Fruit fly (Drosophila melanogaster) whole organism, embryonic: ENCODE data around the gene CG42866.

ENCODE experiments used
- Abd-B ChIP-seq: fragments of 200-800 bp; sonication (Bioruptor generic); optimal IDR thresholded peaks from 2 replicates; lab custom pipeline; 2018; ENCODE audit warnings: missing biosample characterization, mild to moderate bottlenecking, missing genetic modification characterization, moderate library complexity
- Adf1 ChIP-seq: fragments of 200-800 bp; sonication (Bioruptor generic); IDR thresholded peaks from 2 replicates; pipeline ENCODE4 v1.3.6; 2022; ENCODE audit warnings: missing biosample characterization, missing genetic modification characterization
- Awh ChIP-seq: fragments of 200-800 bp; sonication (Bioruptor generic); IDR thresholded peaks from 2 replicates; pipeline ENCODE4, ENCODE4 v1.3.6; 2022; ENCODE audit warnings: missing biosample characterization, missing genetic modification characterization
- B-H2 ChIP-seq: fragments of 200-800 bp; sonication (Bioruptor generic); optimal IDR thresholded peaks from 2 replicates; lab custom pipeline; 2018; ENCODE audit warnings: missing biosample characterization, mild to moderate bottlenecking, missing genetic modification characterization
- CG1024 ChIP-seq: fragments of 200-800 bp; sonication (Bioruptor generic); IDR thresholded peaks from 2 replicates; pipeline ENCODE4 v1.3.6; 2022; ENCODE audit warnings: missing biosample characterization, missing genetic modification characterization
- CG10267 ChIP-seq: fragments of 200-800 bp; sonication (Bioruptor generic); optimal IDR thresholded peaks from 2 replicates; lab custom pipeline; 2018; ENCODE audit warnings: missing biosample characterization, mild to moderate bottlenecking, missing genetic modification characterization, moderate library complexity
- CG10462 ChIP-seq: fragments of 200-800 bp; sonication (Bioruptor generic); optimal IDR thresholded peaks from 2 replicates; lab custom pipeline; 2016; ENCODE audit warnings: missing biosample characterization, missing genetic modification characterization
- CG11696 ChIP-seq: fragments of 200-800 bp; sonication (Bioruptor generic); IDR thresholded peaks from 2 replicates; pipeline ENCODE4 v1.3.6; 2022; ENCODE audit warnings: missing biosample characterization, missing genetic modification characterization
- CG13287 ChIP-seq: fragments of 200-800 bp; sonication (Bioruptor generic); IDR thresholded peaks from 2 replicates; pipeline ENCODE4 v1.3.6; 2022; ENCODE audit warnings: missing biosample characterization, missing genetic modification characterization; ENCODE audit not compliant: partially characterized antibody
- CG14860 ChIP-seq: fragments of 200-800 bp; sonication (Bioruptor generic); IDR thresholded peaks from 3 replicates; pipeline ENCODE4 v1.3.6; 2022; ENCODE audit warnings: missing biosample characterization, missing genetic modification characterization; ENCODE audit not compliant: partially characterized antibody
- CG17359 ChIP-seq: fragments of 200-800 bp; sonication (Bioruptor generic); optimal IDR thresholded peaks from 3 replicates; lab custom pipeline; 2018; ENCODE audit warnings: missing biosample characterization, mild to moderate bottlenecking, missing genetic modification characterization, moderate library complexity
- CG17612 ChIP-seq: fragments of 200-800 bp; sonication (Bioruptor generic); IDR thresholded peaks from 2 replicates; pipeline ENCODE4 v1.3.6; 2022; ENCODE audit warnings: missing biosample characterization, missing genetic modification characterization
- CG32767 ChIP-seq: fragments of 200-800 bp; sonication (Bioruptor generic); IDR thresholded peaks from 2 replicates; pipeline ENCODE4 v1.3.6; 2022; ENCODE audit warnings: missing biosample characterization, missing genetic modification characterization
- CG34376 ChIP-seq: fragments of 200-800 bp; sonication (Bioruptor generic); optimal IDR thresholded peaks from 2 replicates; lab custom pipeline; 2018; ENCODE audit warnings: missing biosample characterization, mild to moderate bottlenecking, missing genetic modification characterization
- CG34422 ChIP-seq: fragments of 200-800 bp; sonication (Bioruptor generic); IDR thresholded peaks from 3 replicates; pipeline ENCODE4 v1.3.6; 2022; ENCODE audit warnings: missing biosample characterization, missing genetic modification characterization
- CG3838 ChIP-seq: fragments of 200-800 bp; sonication (Bioruptor generic); optimal IDR thresholded peaks from 3 replicates; lab custom pipeline; 2016; ENCODE audit warnings: missing biosample characterization, missing genetic modification characterization
- CG3995 ChIP-seq: fragments of 200-800 bp; sonication (Bioruptor generic); optimal IDR thresholded peaks from 3 replicates; lab custom pipeline; 2016; ENCODE audit warnings: missing biosample characterization, missing genetic modification characterization
- CG4282 ChIP-seq: fragments of 200-800 bp; sonication (Bioruptor generic); optimal IDR thresholded peaks from 2 replicates; lab custom pipeline; 2016; ENCODE audit warnings: missing biosample characterization, missing genetic modification characterization
- CG4617 ChIP-seq: fragments of 200-800 bp; sonication (Bioruptor generic); optimal IDR thresholded peaks from 3 replicates; lab custom pipeline; 2016; ENCODE audit warnings: missing biosample characterization, missing genetic modification characterization, borderline replicate concordance
- CG5953 ChIP-seq: fragments of 200-800 bp; sonication (Bioruptor generic); IDR thresholded peaks from 2 replicates; pipeline ENCODE4 v1.3.6; 2022; ENCODE audit warnings: missing biosample characterization, missing genetic modification characterization
- CG7556 ChIP-seq: fragments of 200-800 bp; sonication (Bioruptor generic); optimal IDR thresholded peaks from 2 replicates; lab custom pipeline; 2017; ENCODE audit warnings: missing biosample characterization, mild to moderate bottlenecking, missing genetic modification characterization
- CG8478 ChIP-seq: fragments of >200 bp; optimal IDR thresholded peaks from 2 replicates; lab custom pipeline; 2018
- CG9609 ChIP-seq: fragments of 200-800 bp; sonication (Bioruptor generic); optimal IDR thresholded peaks from 3 replicates; lab custom pipeline; 2016; ENCODE audit warnings: missing biosample characterization, missing genetic modification characterization
- CoRest ChIP-seq: fragments of 200-800 bp; sonication (Bioruptor generic); optimal IDR thresholded peaks from 3 replicates; lab custom pipeline; 2018; ENCODE audit warnings: missing biosample characterization, mild to moderate bottlenecking, missing genetic modification characterization, moderate library complexity
- Doc3 ChIP-seq: fragments of 200-800 bp; sonication (Bioruptor generic); IDR thresholded peaks from 3 replicates; pipeline ENCODE4 v1.3.6; 2022; ENCODE audit warnings: missing biosample characterization, missing genetic modification characterization; ENCODE audit not compliant: partially characterized antibody
- Ets97D ChIP-seq: fragments of 200-800 bp; sonication (Bioruptor generic); optimal IDR thresholded peaks from 3 replicates; lab custom pipeline; 2016; ENCODE audit warnings: missing biosample characterization, missing genetic modification characterization
- Hey ChIP-seq: fragments of 200-800 bp; sonication (Bioruptor generic); optimal IDR thresholded peaks from 3 replicates; lab custom pipeline; 2018; ENCODE audit warnings: missing biosample characterization, mild to moderate bottlenecking, missing genetic modification characterization
- Mes4 ChIP-seq: fragments of 200-800 bp; sonication (Bioruptor generic); optimal IDR thresholded peaks from 2 replicates; lab custom pipeline; 2016; ENCODE audit warnings: missing biosample characterization, missing genetic modification characterization
- NK7.1 ChIP-seq: fragments of 200-800 bp; sonication (Bioruptor generic); optimal IDR thresholded peaks from 3 replicates; lab custom pipeline; 2016; ENCODE audit warnings: missing biosample characterization, missing genetic modification characterization
- Neu2 ChIP-seq: fragments of 200-800 bp; sonication (Bioruptor generic); optimal IDR thresholded peaks from 3 replicates; lab custom pipeline; 2016; ENCODE audit warnings: missing biosample characterization, missing genetic modification characterization, borderline replicate concordance
- Oli ChIP-seq: fragments of 200-800 bp; sonication (Bioruptor generic); optimal IDR thresholded peaks from 2 replicates; lab custom pipeline; 2018; ENCODE audit warnings: missing biosample characterization, mild to moderate bottlenecking, missing genetic modification characterization, moderate library complexity
- Opbp ChIP-seq: fragments of 200-800 bp; sonication (Bioruptor generic); IDR thresholded peaks from 3 replicates; pipeline ENCODE4 v1.3.6; 2022; ENCODE audit warnings: missing biosample characterization, missing genetic modification characterization; ENCODE audit not compliant: partially characterized antibody
- Pdp1 ChIP-seq, 2 experiments: fragments of 200-800 bp; sonication (Bioruptor generic); optimal IDR thresholded peaks; 3 replicates each; lab custom pipeline; 2016; ENCODE audit warnings: missing biosample characterization in 2 of 2, missing genetic modification characterization in 2 of 2, mild to moderate bottlenecking in 1 of 2, moderate library complexity in 1 of 2
- ara ChIP-seq: fragments of 200-800 bp; sonication (Bioruptor generic); IDR thresholded peaks from 2 replicates; pipeline ENCODE4 v1.3.6; 2022; ENCODE audit warnings: missing biosample characterization, missing genetic modification characterization
- dysf ChIP-seq: fragments of 200-800 bp; sonication (Bioruptor generic); IDR thresholded peaks from 3 replicates; pipeline ENCODE4 v1.3.6; 2022; ENCODE audit warnings: missing biosample characterization, missing genetic modification characterization
- exex ChIP-seq: fragments of 200-800 bp; sonication (Bioruptor generic); optimal IDR thresholded peaks from 4 replicates; lab custom pipeline; 2018; ENCODE audit warnings: missing biosample characterization, mild to moderate bottlenecking, missing genetic modification characterization, moderate library complexity
- fu2 ChIP-seq: fragments of 200-800 bp; sonication (Bioruptor generic); optimal IDR thresholded peaks from 2 replicates; lab custom pipeline; 2016; ENCODE audit warnings: missing biosample characterization, missing genetic modification characterization
- gsb-n ChIP-seq: fragments of 200-800 bp; sonication (Bioruptor generic); optimal IDR thresholded peaks from 3 replicates; lab custom pipeline; 2018; ENCODE audit warnings: missing biosample characterization, mild to moderate bottlenecking, missing genetic modification characterization
- hbn ChIP-seq: fragments of 200-800 bp; sonication (Bioruptor generic); IDR thresholded peaks from 2 replicates; pipeline ENCODE4 v1.3.6; 2022; ENCODE audit warnings: missing biosample characterization, missing genetic modification characterization; ENCODE audit not compliant: partially characterized antibody
- klu ChIP-seq: fragments of 200-800 bp; sonication (Bioruptor generic); IDR thresholded peaks from 2 replicates; pipeline ENCODE4 v1.3.6; 2022; ENCODE audit warnings: missing biosample characterization, missing genetic modification characterization
- onecut ChIP-seq: fragments of 200-800 bp; sonication (Bioruptor generic); IDR thresholded peaks from 2 replicates; pipeline ENCODE4 v1.3.6; 2022; ENCODE audit warnings: missing biosample characterization, missing genetic modification characterization
- ssp ChIP-seq: fragments of 200-800 bp; sonication (Bioruptor generic); IDR thresholded peaks from 2 replicates; pipeline ENCODE4 v1.3.6; 2022; ENCODE audit warnings: missing biosample characterization, missing genetic modification characterization
- tap ChIP-seq: fragments of 200-800 bp; optimal IDR thresholded peaks from 3 replicates; lab custom pipeline; 2019; ENCODE audit warnings: missing biosample characterization, mild to moderate bottlenecking, missing genetic modification characterization, moderate library complexity
- unc-4 ChIP-seq: fragments of 200-800 bp; sonication (Bioruptor generic); IDR thresholded peaks from 2 replicates; pipeline ENCODE4 v1.3.6; 2022; ENCODE audit warnings: missing biosample characterization, missing genetic modification characterization; ENCODE audit not compliant: partially characterized antibody
- zen ChIP-seq: fragments of 200-800 bp; sonication (Bioruptor generic); optimal IDR thresholded peaks from 3 replicates; lab custom pipeline; 2018; ENCODE audit warnings: missing biosample characterization, mild to moderate bottlenecking, missing genetic modification characterization, moderate library complexity
- zen2 ChIP-seq: fragments of 200-800 bp; sonication (Bioruptor generic); IDR thresholded peaks from 3 replicates; pipeline ENCODE4 v1.3.6; 2022; ENCODE audit warnings: missing biosample characterization, missing genetic modification characterization; ENCODE audit not compliant: partially characterized antibody

The CG42866 gene

DNA sequence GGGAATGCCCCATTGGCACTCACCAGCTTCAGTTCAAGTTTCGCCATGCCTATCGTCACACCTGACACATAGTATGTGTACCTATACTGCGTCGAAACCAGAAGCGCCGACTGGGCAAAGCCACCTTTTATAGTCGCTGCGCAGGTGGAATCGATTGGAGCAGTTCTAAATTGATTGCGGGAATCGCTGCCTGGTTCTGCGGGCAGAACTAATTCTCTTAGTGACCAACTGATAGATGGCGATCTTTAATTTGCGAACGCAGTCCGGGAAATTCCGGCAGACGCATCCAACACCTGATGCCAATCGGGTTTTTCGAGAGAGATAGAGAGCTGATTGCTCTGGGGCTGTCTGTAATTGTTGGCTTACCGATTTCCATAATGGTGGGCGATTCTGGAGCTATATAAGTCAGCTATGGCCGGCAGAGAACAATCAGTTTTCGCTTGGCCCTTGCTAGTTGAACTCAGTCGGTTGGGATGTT is 806 bp upstream of the CG42866 start, which contains the start of the genes CG13965 and CG16772:
Gene CG13965, minus strand, starts transcription at position 101 of the 478 bp plus-strand sequence.
Gene CG16772, plus strand, starts transcription at position 428 of the 478 bp plus-strand sequence.
- no peak for TF ChIP-seq ara
- no peak for TF ChIP-seq klu (GFP tag; lab: Robert Waterston, UW)
- 0 out of 3 replicates have a peak, but pooled peaks have one; percentile 15 for TF ChIP-seq dysf (GFP tag; lab: Robert Waterston, UW)

DNA sequence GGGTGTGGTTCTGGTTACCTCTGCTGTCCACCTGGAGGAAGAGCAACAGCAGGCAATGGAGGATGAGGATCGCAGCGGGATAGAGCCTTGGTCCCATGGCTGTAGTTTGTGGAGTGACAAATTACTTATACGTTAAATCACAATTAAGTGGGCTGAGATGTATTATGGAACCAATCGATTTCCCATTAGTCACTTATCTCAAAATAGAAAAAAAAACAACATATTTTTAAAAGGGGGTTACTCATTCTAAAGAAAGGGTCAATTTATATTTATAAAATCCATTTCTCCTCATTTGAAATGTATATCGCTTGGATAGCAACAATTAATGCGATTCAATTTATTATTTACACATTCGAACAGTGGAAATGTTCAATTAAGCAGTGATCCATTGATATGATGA is 555 bp downstream of the CG42866 start, which contains the start of gene CG34051:
Gene CG34051, minus strand, starts transcription at position 101 of the 400 bp plus-strand sequence.
- no peak for TF ChIP-seq CG10462 (GFP tag; lab: Kevin White, UChicago)
- no peak for TF ChIP-seq Awh (GFP tag; lab: Robert Waterston, UW)
- no peak for TF ChIP-seq CG5953 (GFP tag; lab: Robert Waterston, UW)
- no peak for TF ChIP-seq fu2 (GFP tag; lab: Kevin White, UChicago)
- no peak for TF ChIP-seq ssp (GFP tag; lab: Robert Waterston, UW)
- no peak for TF ChIP-seq Mes4
- no peak for TF ChIP-seq CG8478
- no peak for TF ChIP-seq Ets97D (GFP tag; lab: Kevin White, UChicago)
- no peak for TF ChIP-seq CG1024 (GFP tag; lab: Robert Waterston, UW)
- no peak for TF ChIP-seq CG17612 (GFP tag; lab: Robert Waterston, UW)
- no peak for TF ChIP-seq CG9609 (GFP tag; lab: Kevin White, UChicago)
- TF ChIP-seq Oli = no peak
- TF ChIP-seq CG4282 (GFP tag; lab: Kevin White, UChicago) = no peak
- no peak for TF ChIP-seq CG34422
- no peak for TF ChIP-seq CG32767 (GFP tag; lab: Robert Waterston, UW)
- TF ChIP-seq Hey (tag; lab: Kevin White, UChicago) = no peak
- TF ChIP-seq NK7.1 (GFP tag; lab: Kevin White, UChicago) = no peak
- no peak for TF ChIP-seq onecut (GFP tag; lab: Robert Waterston, UW)
- TF ChIP-seq, all 482 proteins: peak for 0

DNA sequence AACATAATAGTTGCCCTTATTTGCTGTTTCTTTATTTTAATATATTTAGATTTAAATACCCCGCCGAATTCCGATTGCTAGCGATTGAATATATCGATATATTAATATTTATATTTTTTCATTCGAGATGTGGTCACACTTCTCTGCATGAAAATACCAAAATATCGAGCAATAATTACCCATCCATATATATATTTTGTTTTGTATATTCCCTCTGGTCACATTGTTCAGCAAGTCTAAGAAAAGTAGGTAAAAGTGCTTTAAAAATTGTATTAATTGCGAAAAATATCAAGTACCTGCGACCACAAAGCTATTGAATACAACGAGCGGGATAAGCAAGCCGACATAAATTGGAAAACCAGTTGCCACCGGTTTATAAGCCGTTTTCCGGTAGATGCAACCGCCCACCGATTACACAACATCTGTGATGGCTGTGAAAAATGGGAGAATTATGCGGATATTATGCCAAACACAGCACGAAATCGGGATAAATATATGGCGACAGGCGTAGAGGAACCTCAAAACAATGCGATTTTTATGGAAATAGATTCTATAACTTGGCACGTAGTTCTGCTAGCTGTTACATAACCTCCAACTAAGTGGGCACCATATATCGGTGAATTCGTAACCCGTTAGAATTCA is 2.8 kb downstream of the CG42866 start, which contains the start of gene COX4:
Gene COX4, plus strand, starts transcription at position 194 of the 642 bp plus-strand sequence.
- TF ChIP-seq CG14860 (GFP tag; lab: Robert Waterston, UW) = peak; percentile 64
- TF ChIP-seq CG3995 (GFP tag; lab: Kevin White, UChicago) = peak; percentile 18
- peak; percentile 25 for TF ChIP-seq Abd-B
- peak; percentile 26 for TF ChIP-seq CG4617 (GFP tag; lab: Kevin White, UChicago)
- TF ChIP-seq CoRest = peak; percentile 11
- TF ChIP-seq tap (tag; lab: Kevin White, UChicago) = peak; percentile 13
- peak; percentile 77 for TF ChIP-seq unc-4 (GFP tag; lab: Robert Waterston, UW)
- no peak for TF ChIP-seq CG11696 (GFP tag; lab: Robert Waterston, UW)
- TF ChIP-seq CG13287 = peak; percentile 84
- TF ChIP-seq Doc3 (GFP tag; lab: Robert Waterston, UW) = peak; percentile 60; the same call in 2 of the 3 replicates
- no peak for TF ChIP-seq Adf1 (GFP tag; lab: Robert Waterston, UW)
- no peak for TF ChIP-seq CG3838 (GFP tag; lab: Kevin White, UChicago)
- TF ChIP-seq hbn (GFP tag; lab: Robert Waterston, UW) = peak; percentile 51
- peak in 1 of 2 experiments; percentile 98 for TF ChIP-seq Pdp1 (GFP tag; optimal IDR thresholded peaks at IDR 0.05; lab: Kevin White, UChicago)
- TF ChIP-seq gsb-n (tag; lab: Kevin White, UChicago) = peak; percentile 27
- peak; percentile 21 for TF ChIP-seq exex
- TF ChIP-seq Opbp (GFP tag; lab: Robert Waterston, UW) = peak; percentile 75; the same call in 2 of the 3 replicates
- no peak for TF ChIP-seq CG34376 (GFP tag; lab: Kevin White, UChicago)
- peak; percentile 32; the same call in 1 of the 3 replicates for TF ChIP-seq zen2 (GFP tag; lab: Robert Waterston, UW)
- TF ChIP-seq CG7556 (GFP tag; lab: Kevin White, UChicago) = no peak
- TF ChIP-seq B-H2 (GFP tag; lab: Kevin White, UChicago) = peak; percentile 26
- TF ChIP-seq CG10267 (tag; lab: Kevin White, UChicago) = peak; percentile 67
- TF ChIP-seq Neu2 = no peak
- peak; percentile 71 for TF ChIP-seq zen (tag; lab: Kevin White, UChicago)
- peak; percentile 4 for TF ChIP-seq CG17359 (tag; lab: Kevin White, UChicago)
